Worm (Caenorhabditis elegans) whole organism, L1 larva: Measurements from ENCODE around the gene pag-3.

ENCODE experiments used
- aly-2 ChIP-seq: fragments of 150-350 bp; optimal IDR thresholded peaks from 2 replicates; lab custom pipeline; 2014; ENCODE audit warnings: missing biosample characterization, missing genetic modification characterization
- ceh-82 ChIP-seq, 3 experiments: fragments of 150-350 bp in 1 of 3; sonication (generic microtip) in 2 of 3; optimal IDR thresholded peaks; 2 replicates each; lab custom pipeline; 2014 to 2017; ENCODE audit warnings: missing biosample characterization in 3 of 3, missing genetic modification characterization in 3 of 3
- elt-2 ChIP-seq: sonication (generic microtip); optimal IDR thresholded peaks from 2 replicates; lab custom pipeline; 2016; ENCODE audit warnings: missing genetic modification characterization, mild to moderate bottlenecking, inconsistent platforms, missing compliant biosample characterization, missing genetic modification reagents
- fkh-8 ChIP-seq: sonication (generic microtip); optimal IDR thresholded peaks from 2 replicates; lab custom pipeline; 2016; ENCODE audit warnings: mild to moderate bottlenecking, missing genetic modification characterization, missing compliant biosample characterization
- fos-1 ChIP-seq: fragments of 150-350 bp; optimal IDR thresholded peaks from 2 replicates; lab custom pipeline; 2014; ENCODE audit warnings: missing biosample characterization, missing genetic modification characterization
- jun-1 ChIP-seq: fragments of 150-350 bp; optimal IDR thresholded peaks from 2 replicates; lab custom pipeline; 2014; ENCODE audit warnings: missing biosample characterization, missing genetic modification reagents, missing genetic modification characterization
- lin-13 ChIP-seq: fragments of 150-350 bp; optimal IDR thresholded peaks from 2 replicates; lab custom pipeline; 2014; ENCODE audit warnings: missing biosample characterization, missing genetic modification reagents, missing genetic modification characterization
- pqm-1 ChIP-seq: sonication (generic microtip); optimal IDR thresholded peaks from 3 replicates; lab custom pipeline; 2017; ENCODE audit warnings: missing biosample characterization, missing genetic modification characterization
- skn-1 ChIP-seq: fragments of 150-350 bp; optimal IDR thresholded peaks from 2 replicates; lab custom pipeline; 2014; ENCODE audit warnings: missing biosample characterization, missing genetic modification characterization
- unc-130 ChIP-seq: fragments of 150-350 bp; optimal IDR thresholded peaks from 2 replicates; lab custom pipeline; 2017; ENCODE audit warnings: missing biosample characterization, missing genetic modification characterization, inconsistent platforms
- unc-62 ChIP-seq: fragments of 150-350 bp; optimal IDR thresholded peaks from 2 replicates; lab custom pipeline; 2014; ENCODE audit warnings: missing biosample characterization, missing genetic modification reagents, missing genetic modification characterization
- xbp-1 ChIP-seq: sonication (generic microtip); optimal IDR thresholded peaks from 2 replicates; lab custom pipeline; 2016; ENCODE audit warnings: missing genetic modification characterization, missing compliant biosample characterization
- ztf-11 ChIP-seq, 2 experiments: sonication (generic microtip); optimal IDR thresholded peaks; 2 replicates each; lab custom pipeline; 2016 to 2017; ENCODE audit warnings: missing genetic modification characterization in 2 of 2, missing biosample characterization in 1 of 2, missing compliant biosample characterization in 1 of 2

DNA sequence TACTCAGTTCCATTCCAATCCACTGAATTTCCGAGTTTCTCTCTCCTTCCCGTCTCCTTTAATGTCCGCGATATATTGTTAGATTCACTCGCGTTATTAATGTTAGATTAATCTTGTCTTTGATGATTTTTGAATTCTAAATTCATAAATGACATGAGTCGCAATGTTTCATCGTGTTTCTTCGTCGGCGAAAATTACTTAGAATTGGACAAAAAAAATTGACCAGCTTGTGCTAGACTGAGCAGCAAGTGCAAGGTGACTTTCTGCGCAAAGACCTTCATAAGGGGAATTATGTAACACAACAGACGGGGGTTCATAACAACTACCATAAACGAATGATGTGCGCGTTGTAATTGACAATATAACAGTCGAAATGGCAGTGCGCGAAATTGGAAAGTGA lies 4.0 kb upstream of the pag-3 start:
- no peak for TF ChIP-seq ceh-82 (tag; optimal IDR thresholded peaks at IDR 0.05; lab: Kevin White, UChicago)
- TF ChIP-seq unc-130 = no peak
- no peak for TF ChIP-seq fkh-8 (tag; lab: Kevin White, UChicago)
- no peak for TF ChIP-seq lin-13 (GFP tag; lab: Kevin White, UChicago)
- no peak for TF ChIP-seq jun-1
- TF ChIP-seq unc-62 (GFP tag; lab: Kevin White, UChicago) = no peak
- no peak for TF ChIP-seq ztf-11 (tag; optimal IDR thresholded peaks at IDR 0.05; lab: Kevin White, UChicago)
- no peak for TF ChIP-seq xbp-1
- TF ChIP-seq skn-1 (tag; lab: Kevin White, UChicago) = no peak
- TF ChIP-seq pqm-1 = no peak
- no peak for TF ChIP-seq aly-2 (tag; lab: Kevin White, UChicago)
- TF ChIP-seq elt-2 (tag; lab: Kevin White, UChicago) = no peak
- TF ChIP-seq fos-1 (tag; lab: Kevin White, UChicago) = no peak
